Worm (Caenorhabditis elegans) whole organism, L4/young adult: ENCODE data around the gene kin-36.
A peak's percentile ranks its signal among the peaks of the same experiment; 100 is the strongest.
"Not testable (repeated sequence)": the region's sequence is repeated elsewhere in the genome, so short reads cannot be mapped to it uniquely, and the experiment has no call there.

ENCODE experiments used
- W03F9.2 ChIP-seq: fragments of 150-350 bp; optimal IDR thresholded peaks from 2 replicates; lab custom pipeline; 2014; ENCODE audit warnings: missing biosample characterization, missing genetic modification characterization
- dao-5 ChIP-seq: sonication (generic microtip); optimal IDR thresholded peaks from 2 replicates; lab custom pipeline; 2016; ENCODE audit warnings: missing genotype, missing genetic modification characterization, moderate library complexity, missing compliant biosample characterization
- him-1 ChIP-seq: sonication (generic microtip); optimal IDR thresholded peaks from 2 replicates; lab custom pipeline; 2016; ENCODE audit warnings: missing genotype, missing genetic modification reagents, missing genetic modification characterization, missing compliant biosample characterization

Gene kin-36

DNA sequence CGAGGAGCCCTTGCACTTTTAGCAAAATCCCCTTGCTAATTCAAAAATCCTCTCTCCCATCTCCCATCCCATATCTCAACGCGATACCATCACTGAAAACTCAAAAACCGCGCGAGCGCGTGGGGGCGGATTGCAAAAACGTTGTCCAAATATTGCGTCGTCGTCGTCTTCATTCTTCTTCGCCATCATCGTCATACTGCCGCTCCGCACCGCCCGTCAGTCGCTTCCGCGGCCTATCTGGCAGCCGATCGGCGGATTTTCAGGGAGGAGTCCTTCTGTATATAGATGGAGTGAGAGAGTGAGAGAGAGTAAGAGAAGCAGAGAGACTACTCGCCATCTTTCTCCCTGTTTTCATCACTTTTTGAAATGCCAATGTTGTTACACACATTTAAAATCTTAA is 8.1 kb downstream of the kin-36 start:
- no peak for TF ChIP-seq dao-5 (tag; lab: Kevin White, UChicago)
- TF ChIP-seq W03F9.2 (tag; lab: Kevin White, UChicago) = no peak
- TF ChIP-seq him-1 (tag; lab: Kevin White, UChicago) = no peak

DNA sequence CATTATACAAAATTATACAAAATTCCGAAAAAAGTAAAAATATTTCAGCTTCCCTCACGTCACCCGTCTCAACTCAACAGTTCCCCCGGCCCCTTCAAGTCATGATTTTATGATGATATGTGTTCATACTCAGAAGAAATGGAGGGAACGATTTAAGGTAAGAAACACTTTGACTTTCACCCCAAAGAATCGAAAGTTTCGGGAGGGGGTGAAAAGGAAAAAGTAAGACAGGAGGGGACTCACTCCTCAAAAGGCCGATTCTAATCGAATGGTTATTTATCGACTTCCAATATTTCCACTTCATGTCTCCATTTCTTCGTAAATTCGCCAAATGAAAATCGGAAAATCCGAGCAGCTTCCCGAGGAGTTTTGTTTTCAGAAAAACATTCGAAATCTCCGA is 9.4 kb downstream of the kin-36 start, which contains the start of gene bus-4:
Gene bus-4 (plus strand): TSS at position 49 of the 400 bp plus-strand sequence.
- no peak for TF ChIP-seq him-1 (tag; lab: Kevin White, UChicago)
- TF ChIP-seq dao-5 (tag; lab: Kevin White, UChicago) = no peak
- no peak for TF ChIP-seq W03F9.2 (tag; lab: Kevin White, UChicago)

DNA sequence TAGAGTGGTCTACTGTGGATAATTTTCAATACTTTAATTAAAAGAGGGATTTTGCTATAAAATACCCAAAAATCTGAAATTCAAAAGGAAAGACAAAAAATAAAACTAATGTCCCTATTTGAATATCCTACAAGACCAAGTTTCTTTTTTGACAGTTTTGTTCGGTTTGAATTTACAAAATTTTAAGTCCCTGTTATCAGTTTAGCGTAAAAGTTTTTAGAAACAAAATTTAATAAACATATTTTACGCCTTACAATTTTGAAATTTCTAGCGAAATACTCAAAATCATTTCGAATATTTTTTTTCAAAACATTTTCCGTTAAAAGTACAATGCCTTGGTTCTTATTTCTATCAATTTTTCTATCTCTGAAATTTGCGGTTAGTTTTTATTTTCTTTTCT is 13.6 kb downstream of the kin-36 start, which contains the start of gene spe-51:
Gene spe-51 (plus strand): TSS at position 301 of the 400 bp plus-strand sequence.
- TF ChIP-seq W03F9.2 (tag; lab: Kevin White, UChicago) (no peak), him-1 (tag; lab: Kevin White, UChicago) (no peak), dao-5 (tag; lab: Kevin White, UChicago) (no peak)

DNA sequence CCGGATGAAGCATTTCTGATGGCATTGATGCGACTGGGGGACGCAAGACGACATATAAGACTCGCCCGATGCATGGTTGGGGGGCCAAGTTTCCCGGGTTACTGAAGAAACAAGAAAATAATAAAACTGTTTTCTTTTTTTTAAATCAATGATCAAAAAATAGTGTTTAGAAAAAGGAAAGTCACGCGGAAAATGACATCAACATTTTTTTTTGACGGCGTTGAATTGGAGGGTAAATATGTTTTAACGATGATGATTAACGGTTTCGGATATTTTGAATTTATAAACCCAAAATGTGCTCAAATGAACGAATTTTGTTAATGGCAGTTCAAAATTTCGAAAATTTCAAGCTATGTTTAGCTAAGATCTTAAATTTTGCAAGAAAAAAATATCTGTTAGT is 25.1 kb downstream of the kin-36 start, which contains the start of gene ogdh-1:
Gene ogdh-1 (minus strand): TSS at position 101 of the 400 bp plus-strand sequence.
- no peak for TF ChIP-seq him-1 (tag; lab: Kevin White, UChicago)
- TF ChIP-seq dao-5 (tag; lab: Kevin White, UChicago) = no peak
- TF ChIP-seq W03F9.2 (tag; lab: Kevin White, UChicago) = no peak

DNA sequence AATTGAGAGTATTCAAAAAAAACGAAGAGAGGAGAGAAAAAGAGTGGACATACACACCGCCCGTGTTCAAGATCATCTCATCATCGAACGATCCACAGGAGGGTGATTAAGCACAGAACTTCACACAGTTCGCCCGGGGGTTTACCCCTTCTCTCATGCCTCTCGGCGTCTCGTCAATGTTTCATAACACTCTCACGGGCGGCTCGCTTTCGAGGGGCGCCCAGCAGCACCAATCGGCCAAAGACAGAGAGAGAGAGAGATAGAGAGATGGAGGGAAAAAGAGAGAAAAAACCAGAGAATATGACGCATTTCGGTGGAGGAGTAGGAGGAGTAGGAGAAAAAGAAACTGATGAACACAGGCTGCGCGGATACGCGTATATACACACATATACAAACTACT is 26.4 kb downstream of the kin-36 start:
- TF ChIP-seq dao-5 (tag; lab: Kevin White, UChicago) = no peak
- peak; percentile 41 for TF ChIP-seq W03F9.2 (tag; lab: Kevin White, UChicago)

DNA sequence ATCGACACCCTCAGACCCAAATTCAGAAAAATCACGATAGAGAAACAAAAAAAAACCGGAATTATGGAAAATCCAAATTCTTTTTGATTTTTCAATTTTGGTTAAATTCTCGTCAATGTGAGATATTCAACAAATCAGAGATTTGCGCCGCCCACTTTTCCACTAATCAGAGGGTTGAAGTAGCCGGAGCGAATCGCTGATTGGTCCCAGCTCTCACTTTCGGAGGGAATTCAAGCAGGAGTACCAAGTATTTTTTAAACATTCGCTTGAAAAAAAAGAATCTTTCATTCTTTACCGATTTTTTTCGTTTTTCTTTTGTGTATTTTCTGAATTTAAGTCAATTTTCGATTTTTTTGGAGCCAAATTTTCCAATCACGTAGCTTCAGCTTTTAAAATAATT is 27.1 kb downstream of the kin-36 start:
- TF ChIP-seq him-1 (tag; lab: Kevin White, UChicago) = no peak
- TF ChIP-seq W03F9.2 (tag; lab: Kevin White, UChicago) = no peak
- no peak for TF ChIP-seq dao-5 (tag; lab: Kevin White, UChicago)

DNA sequence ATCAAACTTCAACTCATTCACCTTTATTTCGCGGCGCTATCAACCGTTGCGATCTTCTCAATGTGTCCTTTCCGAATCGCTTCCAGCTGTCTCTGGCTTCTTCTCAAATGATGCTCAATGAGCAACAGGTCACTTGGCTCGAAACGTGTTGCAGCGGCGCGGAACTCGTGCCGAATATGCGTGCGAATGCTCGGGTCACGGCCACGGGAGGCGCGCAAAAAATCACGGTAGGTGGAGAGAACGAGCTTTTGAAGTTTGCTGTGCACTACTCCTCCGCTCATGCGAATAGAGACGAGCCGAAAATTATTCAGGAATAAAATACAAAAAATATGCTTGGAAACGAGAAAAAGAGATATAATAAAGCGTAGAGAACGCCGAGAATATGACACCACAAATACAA is 31.6 kb downstream of the kin-36 start, which contains the start of gene cif-1:
Gene cif-1 (minus strand): TSS at position 297 of the 400 bp plus-strand sequence.
- TF ChIP-seq W03F9.2 (tag; lab: Kevin White, UChicago) (no peak), dao-5 (tag; lab: Kevin White, UChicago) (no peak), him-1 (tag; lab: Kevin White, UChicago) (no peak)

DNA sequence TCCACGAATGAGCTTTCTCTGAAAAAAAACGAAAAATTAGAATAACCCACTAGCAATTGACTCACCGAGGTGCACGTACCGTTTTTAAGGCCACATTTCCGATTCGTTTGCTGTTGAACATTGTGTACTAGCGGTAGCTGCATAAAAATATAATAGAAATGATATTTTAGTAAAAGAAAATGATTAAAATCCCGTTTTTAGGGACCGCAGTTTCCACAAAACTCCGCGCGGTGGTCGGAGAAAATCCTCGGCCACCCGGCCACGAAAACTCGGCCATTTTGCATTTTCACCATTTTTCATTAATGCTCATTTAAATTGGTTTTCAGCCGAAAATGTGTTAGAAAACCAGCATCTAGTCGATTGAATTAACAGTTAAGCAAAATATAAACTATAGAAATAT is 33.6 kb downstream of the kin-36 start, which contains the start of gene yars-2:
Gene yars-2 (minus strand): TSS at position 249 of the 400 bp plus-strand sequence.
- TF ChIP-seq him-1 (tag; lab: Kevin White, UChicago) (no peak), W03F9.2 (tag; lab: Kevin White, UChicago) (no peak), dao-5 (tag; lab: Kevin White, UChicago) (no peak)

DNA sequence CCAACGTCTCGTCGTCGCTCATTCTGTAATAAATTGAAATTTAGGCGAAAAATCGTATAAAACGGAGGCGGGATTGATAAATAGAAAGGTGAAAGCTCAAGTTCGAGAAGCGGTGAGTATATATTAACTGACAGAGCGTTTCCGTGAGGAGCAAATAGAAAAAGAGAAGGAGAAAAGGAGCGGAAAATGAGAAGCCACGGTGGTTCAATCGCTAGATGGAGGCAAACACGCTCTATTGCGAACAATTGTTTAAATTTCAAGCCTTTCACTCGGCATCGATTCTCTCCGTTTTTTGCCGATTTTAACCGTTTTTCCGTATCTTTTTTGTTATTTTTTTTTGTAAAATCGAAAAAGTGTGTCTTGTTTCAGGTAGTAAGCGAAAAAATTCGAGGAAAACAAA is 37.0 kb downstream of the kin-36 start, which contains the start of gene miro-1:
Gene miro-1 (minus strand): TSS at position 23 of the 400 bp plus-strand sequence.
- TF ChIP-seq him-1, W03F9.2, dao-5 (tag; lab: Kevin White, UChicago): not testable (repeated sequence)

DNA sequence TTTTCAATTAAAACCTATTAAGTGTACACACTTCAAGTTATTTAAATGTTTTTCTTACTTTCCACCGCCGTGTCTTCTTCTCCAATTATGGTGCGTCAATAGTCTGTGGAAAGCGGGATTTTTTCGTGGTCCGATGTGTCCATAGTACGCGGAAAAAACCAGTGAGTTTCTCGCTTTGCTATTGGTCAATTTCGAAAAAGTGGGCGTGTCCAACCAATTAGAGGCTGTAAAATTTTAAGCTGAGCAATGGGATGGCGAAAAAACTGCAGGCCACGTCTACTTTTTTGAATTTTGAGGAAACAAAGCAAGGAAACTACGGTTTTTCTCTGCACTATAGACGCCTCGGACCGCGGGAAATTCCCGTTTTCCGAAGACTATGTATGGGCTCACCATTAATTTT is 44.9 kb downstream of the kin-36 start:
- TF ChIP-seq W03F9.2 (tag; lab: Kevin White, UChicago) (no peak), dao-5 (tag; lab: Kevin White, UChicago) (no peak), him-1 (tag; lab: Kevin White, UChicago) (no peak)

DNA sequence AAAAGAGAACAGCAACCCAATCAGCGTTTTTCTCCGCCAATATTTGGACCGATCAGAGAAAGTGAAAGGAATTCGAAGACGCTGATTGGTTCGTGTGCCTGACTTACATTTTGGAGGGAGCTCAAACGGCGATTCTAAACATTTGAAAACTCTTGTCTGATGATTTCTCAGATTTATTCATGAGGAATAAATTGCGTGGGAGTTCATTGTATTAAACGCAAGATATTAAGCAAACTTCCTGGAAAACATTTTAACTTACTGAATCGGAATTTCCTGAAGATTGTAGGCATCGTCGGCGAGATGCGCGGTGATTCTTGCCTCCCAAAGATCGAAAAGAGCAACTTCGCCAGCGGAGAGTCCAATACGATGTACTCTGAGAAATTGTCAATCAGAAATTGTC is 45.7 kb downstream of the kin-36 start, which contains the start of gene K08F11.1:
Gene K08F11.1 (plus strand): TSS at position 301 of the 400 bp plus-strand sequence.
- TF ChIP-seq W03F9.2 (tag; lab: Kevin White, UChicago) (no peak), him-1 (tag; lab: Kevin White, UChicago) (no peak), dao-5 (tag; lab: Kevin White, UChicago) (no peak)

DNA sequence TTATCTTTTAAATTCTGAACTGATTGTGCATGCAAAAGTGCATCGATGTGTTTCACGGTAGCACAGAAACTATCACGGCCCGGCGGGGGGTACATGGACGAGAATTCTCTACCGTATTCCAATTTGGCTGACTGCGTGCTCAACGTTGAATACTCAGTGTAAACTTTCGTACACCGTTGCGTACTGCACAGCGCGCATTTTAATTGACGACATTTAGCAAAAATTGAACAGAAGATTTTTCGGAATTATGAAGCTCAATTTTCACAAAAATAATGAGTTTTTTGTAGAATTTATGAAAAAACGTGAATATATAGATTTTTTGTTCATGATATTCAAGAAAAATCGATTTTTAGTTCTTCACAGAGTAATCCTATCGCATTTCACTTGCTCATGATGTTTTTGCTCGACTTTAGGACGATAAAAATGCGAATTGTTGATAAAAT is 46.7 kb downstream of the kin-36 start:
- TF ChIP-seq dao-5 (tag; lab: Kevin White, UChicago) (peak; percentile 1), him-1 (tag; lab: Kevin White, UChicago) (peak; percentile 88)

DNA sequence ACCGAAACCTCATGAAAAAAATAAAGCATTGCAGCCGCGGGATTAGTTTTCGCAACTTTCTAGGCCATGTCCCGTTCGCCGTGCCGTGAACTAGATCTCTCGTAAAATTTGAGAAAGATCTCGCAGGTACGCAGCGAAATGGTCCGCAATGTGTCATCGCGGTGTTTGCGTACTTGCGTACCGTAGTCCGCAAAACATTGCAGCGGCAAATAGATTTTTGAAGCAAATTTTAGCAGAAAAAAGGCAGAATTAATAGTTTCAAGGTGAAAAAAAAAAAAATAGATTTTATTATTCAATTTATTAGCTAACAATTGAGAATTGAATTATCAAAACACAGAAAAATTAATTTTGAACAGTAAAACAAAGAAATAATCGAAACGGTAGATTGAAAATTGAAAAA is 49.1 kb downstream of the kin-36 start:
- TF ChIP-seq W03F9.2 (tag; lab: Kevin White, UChicago) = peak; percentile 37
- peak; percentile 73 for TF ChIP-seq him-1 (tag; lab: Kevin White, UChicago)
